Worm (Caenorhabditis elegans) whole organism, young adult: ENCODE data around the gene gpd-4.

ENCODE experiments used
- C17E4.6 ChIP-seq: fragments of 200-800 bp; sonication (Bioruptor generic); IDR thresholded peaks from 2 replicates; pipeline ENCODE4 v1.3.6; 2022; ENCODE audit warnings: missing genetic modification reagents, missing genetic modification characterization, missing compliant biosample characterization
- F33H1.4 ChIP-seq: fragments of 200-800 bp; sonication (Bioruptor generic); IDR thresholded peaks from 2 replicates; pipeline ENCODE4 v1.3.6; 2022; ENCODE audit warnings: missing genetic modification reagents, missing genetic modification characterization, missing compliant biosample characterization
- F37B4.10 ChIP-seq: fragments of 200-800 bp; sonication (Bioruptor generic); IDR thresholded peaks from 2 replicates; pipeline ENCODE4 v1.3.6; 2022; ENCODE audit warnings: missing genetic modification characterization, missing compliant biosample characterization
- F52B5.7 ChIP-seq: sonication (generic microtip); optimal IDR thresholded peaks from 2 replicates; lab custom pipeline; 2016; ENCODE audit warnings: mild to moderate bottlenecking, missing genetic modification characterization, missing compliant biosample characterization
- F57C9.4 ChIP-seq: sonication (generic microtip); optimal IDR thresholded peaks from 2 replicates; lab custom pipeline; 2017; ENCODE audit warnings: mild to moderate bottlenecking, missing genetic modification characterization, missing compliant biosample characterization
- T07F8.4 ChIP-seq: sonication (generic microtip); optimal IDR thresholded peaks from 2 replicates; lab custom pipeline; 2016; ENCODE audit warnings: mild to moderate bottlenecking, missing genetic modification characterization, moderate library complexity, missing compliant biosample characterization
- Y53G8AR.9 ChIP-seq: fragments of 200-800 bp; sonication (Bioruptor generic); conservative IDR thresholded peaks from 2 replicates; pipeline ENCODE4 v1.3.6; 2022; ENCODE audit warnings: missing genetic modification reagents, missing genetic modification characterization, missing compliant biosample characterization
- Y79H2A.3 ChIP-seq: fragments of 200-800 bp; sonication (Bioruptor generic); conservative IDR thresholded peaks from 2 replicates; pipeline ENCODE4 v1.3.6; 2022; ENCODE audit warnings: missing genetic modification reagents, missing genetic modification characterization, missing compliant biosample characterization
- ZK185.1 ChIP-seq: sonication (generic microtip); optimal IDR thresholded peaks from 2 replicates; lab custom pipeline; 2016; ENCODE audit warnings: mild to moderate bottlenecking, missing genetic modification characterization, missing compliant biosample characterization; ENCODE audit not compliant: poor library complexity, severe bottlenecking
- akir-1 ChIP-seq: fragments of 200-800 bp; sonication (Bioruptor generic); optimal IDR thresholded peaks from 2 replicates; lab custom pipeline; 2018; ENCODE audit warnings: mild to moderate bottlenecking, missing genetic modification characterization, moderate library complexity, missing compliant biosample characterization
- attf-3 ChIP-seq: fragments of 200-800 bp; sonication (Bioruptor generic); conservative IDR thresholded peaks from 2 replicates; pipeline ENCODE4 v1.3.6; 2022; ENCODE audit warnings: missing genetic modification reagents, missing genetic modification characterization, missing compliant biosample characterization
- cebp-1 ChIP-seq, 2 experiments: fragments of 200-800 bp in 1 of 2; sonication (Bioruptor generic) in 1 of 2; sonication (generic microtip) in 1 of 2; IDR thresholded peaks in 1 of 2; optimal IDR thresholded peaks in 1 of 2; 2 replicates each; pipeline versions ENCODE4 v1.3.6 to Lab custom; 2017 to 2022; ENCODE audit warnings: missing compliant biosample characterization in 2 of 2, missing genetic modification characterization in 2 of 2, mild to moderate bottlenecking in 1 of 2, missing genetic modification reagents in 1 of 2, moderate library complexity in 1 of 2
- ceh-100 ChIP-seq: fragments of 200-800 bp; sonication (Bioruptor generic); IDR thresholded peaks from 2 replicates; pipeline ENCODE4 v1.3.6; 2022; ENCODE audit warnings: missing genetic modification reagents, missing genetic modification characterization, missing compliant biosample characterization
- ceh-27 ChIP-seq: fragments of 200-800 bp; sonication (Bioruptor generic); optimal IDR thresholded peaks from 2 replicates; lab custom pipeline; 2018; ENCODE audit warnings: mild to moderate bottlenecking, missing genetic modification characterization, moderate library complexity, missing compliant biosample characterization
- ceh-40 ChIP-seq: fragments of 200-800 bp; sonication (Bioruptor generic); IDR thresholded peaks from 2 replicates; pipeline ENCODE4 v1.3.6; 2022; ENCODE audit warnings: missing genetic modification characterization, missing compliant biosample characterization
- ceh-79 ChIP-seq: sonication (generic microtip); optimal IDR thresholded peaks from 2 replicates; lab custom pipeline; 2017; ENCODE audit warnings: mild to moderate bottlenecking, missing genetic modification characterization, missing compliant biosample characterization
- dpff-1 ChIP-seq: sonication (generic microtip); optimal IDR thresholded peaks from 2 replicates; lab custom pipeline; 2017; ENCODE audit warnings: mild to moderate bottlenecking, missing genetic modification characterization, missing compliant biosample characterization
- ets-4 ChIP-seq: fragments of 200-800 bp; sonication (Bioruptor generic); optimal IDR thresholded peaks from 2 replicates; lab custom pipeline; 2018; ENCODE audit warnings: mild to moderate bottlenecking, missing genetic modification characterization, missing compliant biosample characterization
- fkh-3 ChIP-seq: sonication (generic microtip); optimal IDR thresholded peaks from 2 replicates; lab custom pipeline; 2016; ENCODE audit warnings: mild to moderate bottlenecking, missing genetic modification characterization, missing compliant biosample characterization
- him-1 ChIP-seq: sonication (generic microtip); optimal IDR thresholded peaks from 2 replicates; lab custom pipeline; 2016; ENCODE audit warnings: missing genotype, missing genetic modification reagents, missing genetic modification characterization, missing compliant biosample characterization
- hmg-20 ChIP-seq: fragments of 200-800 bp; sonication (Bioruptor generic); IDR thresholded peaks from 2 replicates; pipeline ENCODE4 v1.3.6; 2022; ENCODE audit warnings: missing genetic modification reagents, missing genetic modification characterization, missing compliant biosample characterization
- let-526 ChIP-seq: fragments of 200-800 bp; sonication (Bioruptor generic); IDR thresholded peaks from 2 replicates; pipeline ENCODE4 v1.3.6; 2022; ENCODE audit warnings: missing genetic modification reagents, missing genetic modification characterization, missing compliant biosample characterization
- let-607 ChIP-seq, 2 experiments: fragments of 200-800 bp in 1 of 2; sonication (Bioruptor generic) in 1 of 2; sonication (generic microtip) in 1 of 2; optimal IDR thresholded peaks; 2 replicates each; lab custom pipeline; 2016 to 2018; ENCODE audit warnings: mild to moderate bottlenecking in 2 of 2, missing compliant biosample characterization in 2 of 2, missing genetic modification characterization in 2 of 2, moderate library complexity in 2 of 2, missing genotype in 1 of 2
- lsl-1 ChIP-seq: fragments of 200-800 bp; sonication (Bioruptor generic); optimal IDR thresholded peaks from 2 replicates; lab custom pipeline; 2018; ENCODE audit warnings: mild to moderate bottlenecking, missing genetic modification characterization, moderate library complexity, missing compliant biosample characterization
- madf-6 ChIP-seq: fragments of 200-800 bp; sonication (Bioruptor generic); IDR thresholded peaks from 2 replicates; pipeline ENCODE4 v1.3.6; 2022; ENCODE audit warnings: missing genetic modification reagents, missing genetic modification characterization, missing compliant biosample characterization
- madf-8 ChIP-seq: fragments of 200-800 bp; sonication (Bioruptor generic); conservative IDR thresholded peaks from 2 replicates; pipeline ENCODE4 v1.3.6; 2022; ENCODE audit warnings: missing genetic modification reagents, missing genetic modification characterization, missing compliant biosample characterization
- mcd-1 ChIP-seq: fragments of 200-800 bp; sonication (Bioruptor generic); IDR thresholded peaks from 2 replicates; pipeline ENCODE4 v1.3.6; 2022; ENCODE audit warnings: missing genetic modification reagents, missing genetic modification characterization, missing compliant biosample characterization
- mel-28 ChIP-seq: sonication (generic microtip); optimal IDR thresholded peaks from 2 replicates; lab custom pipeline; 2016; ENCODE audit warnings: borderline replicate concordance, mild to moderate bottlenecking, missing genetic modification characterization, missing compliant biosample characterization
- nhr-80 ChIP-seq: sonication (generic microtip); optimal IDR thresholded peaks from 2 replicates; lab custom pipeline; 2016; ENCODE audit warnings: missing genetic modification characterization, missing compliant biosample characterization
- rpc-1 ChIP-seq, 2 experiments: fragments of 150-350 bp in 1 of 2; sonication (generic microtip) in 1 of 2; optimal IDR thresholded peaks; 2 replicates each; lab custom pipeline; 2014 to 2018; ENCODE audit warnings: missing biosample characterization in 1 of 2, missing genetic modification characterization in 1 of 2, missing genetic modification reagents in 1 of 2, missing genotype in 1 of 2
- sea-2 ChIP-seq: fragments of 200-800 bp; sonication (Bioruptor generic); IDR thresholded peaks from 2 replicates; pipeline ENCODE4 v1.3.6; 2022; ENCODE audit warnings: missing genetic modification characterization, missing compliant biosample characterization
- snpc-4 ChIP-seq, 5 experiments: fragments of 150-350 bp in 1 of 5; sonication (generic microtip) in 4 of 5; optimal IDR thresholded peaks; 2 replicates each; lab custom pipeline; 2014 to 2018; ENCODE audit warnings: missing genetic modification characterization in 5 of 5, missing biosample characterization in 3 of 5, antibody characterized with exemption in 2 of 5, mild to moderate bottlenecking in 2 of 5, missing compliant biosample characterization in 2 of 5, missing genotype in 2 of 5, moderate library complexity in 2 of 5, missing genetic modification reagents in 1 of 5
- unc-130 ChIP-seq: sonication (generic microtip); optimal IDR thresholded peaks from 2 replicates; lab custom pipeline; 2016; ENCODE audit warnings: missing genetic modification reagents, missing genetic modification characterization, missing compliant biosample characterization
- xnd-1 ChIP-seq: sonication (generic microtip); optimal IDR thresholded peaks from 2 replicates; lab custom pipeline; 2016; ENCODE audit warnings: missing genotype, missing genetic modification reagents, missing genetic modification characterization, missing compliant biosample characterization
- ztf-26 ChIP-seq: sonication (generic microtip); optimal IDR thresholded peaks from 2 replicates; lab custom pipeline; 2017; ENCODE audit warnings: missing genetic modification characterization, missing compliant biosample characterization

gpd-4 gene

DNA sequence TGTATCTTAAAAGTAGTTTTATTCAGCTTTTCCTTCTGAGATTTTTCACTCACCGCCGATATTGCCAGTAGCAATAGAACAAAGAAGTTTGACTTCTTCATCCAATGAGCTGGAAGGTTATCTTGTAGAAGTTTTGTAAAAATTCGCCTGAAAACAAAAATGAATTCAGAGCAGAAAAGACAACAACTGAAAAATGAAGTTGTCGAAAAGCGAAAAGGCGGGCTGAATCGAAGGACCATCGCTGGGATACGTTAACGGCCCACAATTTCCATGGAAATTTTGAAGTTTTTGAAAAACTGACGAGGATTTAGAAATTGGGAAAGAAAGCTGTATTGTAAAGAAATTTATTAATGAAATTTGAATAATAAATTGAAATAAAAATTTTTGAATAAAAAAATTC lies 49.3 kb upstream of the gpd-4 start, which contains the start of gene lov-1:
lov-1 (minus strand) TSS at position 101 of the 400 bp plus-strand sequence.
- no peak for TF ChIP-seq lsl-1 (GFP tag; lab: Kevin White, UChicago)
- no peak for TF ChIP-seq F33H1.4 (GFP tag; lab: Robert Waterston, UW)
- no peak for TF ChIP-seq fkh-3 (tag; lab: Kevin White, UChicago)
- TF ChIP-seq attf-3 (GFP tag; lab: Robert Waterston, UW), result no peak
- TF ChIP-seq mcd-1 (GFP tag; lab: Robert Waterston, UW), result no peak
- no peak for TF ChIP-seq cebp-1 (GFP tag; IDR thresholded peaks at IDR 0.05; lab: Robert Waterston, UW)
- TF ChIP-seq cebp-1 (tag; optimal IDR thresholded peaks at IDR 0.05; lab: Kevin White, UChicago), result no peak
- TF ChIP-seq unc-130 (GFP tag; lab: Kevin White, UChicago), result no peak
- no peak for TF ChIP-seq ceh-79 (tag; lab: Kevin White, UChicago)
- TF ChIP-seq ztf-26 (tag; lab: Kevin White, UChicago), result no peak
- no peak for TF ChIP-seq sea-2 (GFP tag; lab: Robert Waterston, UW)
- no peak for TF ChIP-seq Y79H2A.3 (GFP tag; lab: Robert Waterston, UW)
- no peak for TF ChIP-seq let-526 (GFP tag; lab: Robert Waterston, UW)
- TF ChIP-seq, all 124 proteins: peak for 0

DNA sequence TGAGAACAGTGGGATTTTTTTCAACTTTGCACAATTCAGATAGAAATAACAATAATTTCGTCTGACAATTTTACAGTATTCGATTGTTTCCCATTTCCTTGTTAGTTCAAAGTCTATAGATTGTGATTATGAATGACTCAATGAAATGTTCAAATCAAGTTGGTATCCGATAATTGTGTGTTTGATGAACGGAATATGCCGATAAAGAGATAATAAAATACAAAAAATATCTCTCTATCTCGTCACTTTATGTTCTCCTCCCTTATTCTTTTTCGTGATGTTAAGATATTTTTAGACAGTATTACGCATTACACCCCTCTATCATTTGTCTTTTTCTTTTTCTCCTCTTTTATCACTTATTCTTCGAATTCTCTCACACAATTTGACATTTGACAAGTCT lies 48.6 kb upstream of the gpd-4 start, which contains the start of gene F27E5.7:
F27E5.7 (plus strand) TSS at position 301 of the 400 bp plus-strand sequence.
- no peak for TF ChIP-seq madf-6 (GFP tag; lab: Robert Waterston, UW)
- TF ChIP-seq nhr-80 (tag; lab: Kevin White, UChicago), result no peak
- no peak for TF ChIP-seq xnd-1 (tag; lab: Kevin White, UChicago)
- no peak for TF ChIP-seq Y53G8AR.9 (GFP tag; lab: Robert Waterston, UW)
- no peak for TF ChIP-seq ceh-40
- no peak for TF ChIP-seq sea-2 (GFP tag; lab: Robert Waterston, UW)
- TF ChIP-seq ceh-100 (GFP tag; lab: Robert Waterston, UW), result no peak
- TF ChIP-seq him-1 (tag; lab: Kevin White, UChicago), result no peak
- TF ChIP-seq akir-1 (GFP tag; lab: Kevin White, UChicago), result no peak
- no peak for TF ChIP-seq unc-130 (GFP tag; lab: Kevin White, UChicago)
- TF ChIP-seq dpff-1 (tag; lab: Kevin White, UChicago), result no peak
- TF ChIP-seq fkh-3 (tag; lab: Kevin White, UChicago), result no peak
- no peak for TF ChIP-seq rpc-1 (optimal IDR thresholded peaks at IDR 0.05; lab: Kevin White, UChicago)
- TF ChIP-seq rpc-1 (tag; optimal IDR thresholded peaks at IDR 0.05; lab: Kevin White, UChicago), result no peak
- no peak for TF ChIP-seq F52B5.7 (tag; lab: Kevin White, UChicago)
- no peak for TF ChIP-seq ZK185.1 (tag; lab: Kevin White, UChicago)
- no peak for TF ChIP-seq let-607 (tag; optimal IDR thresholded peaks at IDR 0.05; lab: Kevin White, UChicago)

DNA sequence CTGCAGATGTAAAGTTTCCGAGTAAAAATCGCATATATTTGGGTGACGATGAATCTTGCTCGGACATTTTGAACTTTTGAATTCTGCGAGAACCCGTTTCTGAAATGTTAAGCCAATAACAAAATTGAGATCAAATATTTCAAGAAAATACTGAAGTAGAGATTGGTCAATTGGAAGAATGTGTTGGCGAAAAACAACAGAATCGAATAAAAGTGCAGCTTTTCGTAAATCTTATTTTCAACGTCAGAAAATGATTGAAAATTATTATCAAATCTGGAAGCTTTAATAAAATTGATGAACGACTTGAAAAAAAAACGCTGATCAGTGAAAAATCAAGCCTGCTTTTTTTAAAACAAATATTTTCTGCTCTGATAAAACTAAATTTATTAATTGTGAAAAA lies 43.7 kb upstream of the gpd-4 start, which contains the start of gene F27E5.8:
F27E5.8 (minus strand) TSS at position 101 of the 400 bp plus-strand sequence.
- TF ChIP-seq mel-28 (tag; lab: Kevin White, UChicago) (no peak), madf-8 (GFP tag; lab: Robert Waterston, UW) (no peak), T07F8.4 (no peak), ets-4 (GFP tag; lab: Kevin White, UChicago) (no peak), ceh-27 (GFP tag; lab: Kevin White, UChicago) (no peak), F37B4.10 (GFP tag; lab: Robert Waterston, UW) (no peak), F57C9.4 (tag; lab: Kevin White, UChicago) (no peak), snpc-4 (GFP tag; optimal IDR thresholded peaks at IDR 0.05; lab: Kevin White, UChicago) (no peak), snpc-4 (tag; optimal IDR thresholded peaks at IDR 0.05; lab: Kevin White, UChicago) (no peak), hmg-20 (GFP tag; lab: Robert Waterston, UW) (no peak), C17E4.6 (GFP tag; lab: Robert Waterston, UW) (no peak)
